Worm (Caenorhabditis elegans): ENCODE measurements around the gene sos-1.
A peak's percentile ranks its signal among the peaks of the same experiment; 100 is the strongest.

Gene sos-1

ce11 chrV:4505408-4506270 is 43.5 kb downstream of the sos-1 start:
- TF ChIP-seq sea-1 (GFP tag; conservative IDR thresholded peaks at IDR 0.05), result no peak
- no peak for TF ChIP-seq pes-1 (GFP tag; IDR thresholded peaks at IDR 0.05)
- TF ChIP-seq tra-4 (tag; optimal IDR thresholded peaks at IDR 0.05), result no peak
- TF ChIP-seq scrt-1 (GFP tag; IDR thresholded peaks at IDR 0.05), result no peak
- TF ChIP-seq ceh-13 (GFP tag; optimal IDR thresholded peaks at IDR 0.05), result no peak
- TF ChIP-seq hmg-4 (GFP tag; optimal IDR thresholded peaks at IDR 0.05), result no peak

ce11 chrV:4505000-4505399 is 44.1 kb downstream of the sos-1 start:
- TF ChIP-seq hmbx-1 (tag; optimal IDR thresholded peaks at IDR 0.05) (no peak), tbx-11 (GFP tag; IDR thresholded peaks at IDR 0.05) (no peak), F13C5.2 (tag; optimal IDR thresholded peaks at IDR 0.05) (no peak), hmg-4 (GFP tag; optimal IDR thresholded peaks at IDR 0.05) (no peak), pes-1 (GFP tag; IDR thresholded peaks at IDR 0.05) (no peak), B0310.2 (tag; optimal IDR thresholded peaks at IDR 0.05) (no peak), sea-1 (GFP tag; conservative IDR thresholded peaks at IDR 0.05) (no peak), hnd-1 (tag; optimal IDR thresholded peaks at IDR 0.05) (no peak), ets-7 (tag; optimal IDR thresholded peaks at IDR 0.05) (no peak), flt-1 (GFP tag; IDR thresholded peaks at IDR 0.05) (no peak), ama-1 (optimal IDR thresholded peaks at IDR 0.05) (no peak)

DNA sequence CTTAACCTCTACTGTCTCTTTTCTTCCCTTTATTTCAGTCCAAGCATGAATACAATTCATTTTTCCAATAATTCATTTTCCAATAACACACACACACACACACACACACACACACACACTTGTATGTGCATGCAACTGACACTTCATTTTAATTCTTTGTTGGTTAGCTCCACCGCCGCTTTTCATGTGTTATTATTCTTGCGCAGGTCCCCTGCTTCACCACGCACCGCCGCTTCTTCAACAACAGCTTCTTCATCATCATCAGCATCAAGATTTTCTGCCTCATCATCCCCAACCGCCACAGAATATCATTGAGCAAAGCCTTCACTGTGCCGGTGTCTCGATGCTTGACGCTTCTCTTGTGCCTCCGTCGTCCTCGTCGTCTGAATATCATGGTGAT is 44.6 kb downstream of the sos-1 start:
- no peak for TF ChIP-seq scrt-1 (GFP tag; IDR thresholded peaks at IDR 0.05)
- no peak for TF ChIP-seq ceh-13 (GFP tag; optimal IDR thresholded peaks at IDR 0.05)

ce11 chrV:4503868-4504365 is 45.2 kb downstream of the sos-1 start:
- no peak for TF ChIP-seq F13C5.2 (tag; optimal IDR thresholded peaks at IDR 0.05)
- TF ChIP-seq tbx-37 (GFP tag; conservative IDR thresholded peaks at IDR 0.05), result no peak
- TF ChIP-seq hmg-4 (GFP tag; optimal IDR thresholded peaks at IDR 0.05), result no peak
- no peak for TF ChIP-seq scrt-1 (GFP tag; IDR thresholded peaks at IDR 0.05)
- TF ChIP-seq sea-1 (GFP tag; conservative IDR thresholded peaks at IDR 0.05), result no peak
- TF ChIP-seq ama-1 (optimal IDR thresholded peaks at IDR 0.05), result no peak
- TF ChIP-seq B0310.2 (tag; optimal IDR thresholded peaks at IDR 0.05), result no peak
- TF ChIP-seq hmbx-1 (tag; optimal IDR thresholded peaks at IDR 0.05), result no peak
- TF ChIP-seq tbx-11 (GFP tag; IDR thresholded peaks at IDR 0.05), result no peak
- no peak for TF ChIP-seq tra-4 (tag; optimal IDR thresholded peaks at IDR 0.05)
- no peak for TF ChIP-seq flt-1 (GFP tag; IDR thresholded peaks at IDR 0.05)
- no peak for TF ChIP-seq ceh-36 (tag; optimal IDR thresholded peaks at IDR 0.05)
- no peak for TF ChIP-seq hnd-1 (tag; optimal IDR thresholded peaks at IDR 0.05)
- TF ChIP-seq pes-1 (GFP tag; IDR thresholded peaks at IDR 0.05), result no peak
- TF ChIP-seq aly-1 (tag; optimal IDR thresholded peaks at IDR 0.05), result no peak
- no peak for TF ChIP-seq ets-7 (tag; optimal IDR thresholded peaks at IDR 0.05)
- no peak for TF ChIP-seq ceh-13 (GFP tag; optimal IDR thresholded peaks at IDR 0.05)

DNA sequence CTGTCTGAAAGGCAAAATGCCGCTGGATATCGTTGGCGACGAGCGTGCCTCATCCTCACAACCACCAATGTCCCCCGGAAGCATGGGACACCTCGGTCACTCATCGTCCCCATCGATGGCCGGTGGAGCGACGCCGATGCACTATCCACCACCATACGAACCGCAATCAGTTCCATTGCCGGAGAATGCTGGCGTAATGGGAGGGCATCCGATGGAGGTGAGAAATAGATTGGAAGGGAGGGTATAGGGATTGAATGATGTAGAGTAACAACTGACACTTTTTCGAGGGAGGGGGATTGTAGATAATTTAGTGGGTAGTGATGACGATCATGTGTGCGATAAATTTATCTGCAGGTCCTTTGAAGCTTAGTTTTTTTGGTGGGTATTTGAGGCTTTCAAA is 46.5 kb downstream of the sos-1 start:
- peak; percentile 12 for TF ChIP-seq hmg-4 (GFP tag; optimal IDR thresholded peaks at IDR 0.05)
- no peak for TF ChIP-seq flt-1 (GFP tag; IDR thresholded peaks at IDR 0.05)
- no peak for TF ChIP-seq ceh-36 (tag; optimal IDR thresholded peaks at IDR 0.05)

ce11 chrV:4501974-4502373 is 47.1 kb downstream of the sos-1 start:
- no peak for TF ChIP-seq sea-1 (GFP tag; conservative IDR thresholded peaks at IDR 0.05)
- no peak for TF ChIP-seq ceh-36 (tag; optimal IDR thresholded peaks at IDR 0.05)
- TF ChIP-seq scrt-1 (GFP tag; IDR thresholded peaks at IDR 0.05), result no peak
- TF ChIP-seq ama-1 (optimal IDR thresholded peaks at IDR 0.05), result no peak
- no peak for TF ChIP-seq tbx-11 (GFP tag; IDR thresholded peaks at IDR 0.05)
- no peak for TF ChIP-seq flt-1 (GFP tag; IDR thresholded peaks at IDR 0.05)
- TF ChIP-seq tra-4 (tag; optimal IDR thresholded peaks at IDR 0.05), result no peak
- no peak for TF ChIP-seq aly-1 (tag; optimal IDR thresholded peaks at IDR 0.05)
- TF ChIP-seq pes-1 (GFP tag; IDR thresholded peaks at IDR 0.05), result no peak
- no peak for TF ChIP-seq hnd-1 (tag; optimal IDR thresholded peaks at IDR 0.05)
- TF ChIP-seq tbx-37 (GFP tag; conservative IDR thresholded peaks at IDR 0.05), result no peak
- TF ChIP-seq ets-7 (tag; optimal IDR thresholded peaks at IDR 0.05), result no peak
- TF ChIP-seq hmbx-1 (tag; optimal IDR thresholded peaks at IDR 0.05), result no peak
- TF ChIP-seq F13C5.2 (tag; optimal IDR thresholded peaks at IDR 0.05), result no peak

DNA sequence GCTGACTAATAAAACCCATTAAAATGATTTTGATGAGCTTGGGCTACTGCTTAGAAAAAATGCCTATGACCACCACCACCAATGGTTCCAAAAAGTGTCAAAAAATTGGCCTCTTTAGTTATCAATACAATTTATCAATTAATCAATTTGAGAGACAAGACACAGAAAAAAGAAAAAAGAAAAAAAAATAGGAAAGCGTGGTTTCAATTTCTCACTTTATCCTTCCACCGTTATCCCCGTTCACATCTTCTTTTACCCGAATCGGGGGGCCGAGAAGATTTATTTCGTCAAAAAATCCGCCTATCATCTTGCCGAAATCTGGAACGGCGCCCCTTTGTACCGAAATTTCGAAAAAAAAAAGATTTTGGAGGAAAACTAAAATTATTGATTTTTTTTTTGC is 48.4 kb downstream of the sos-1 start:
- no peak for TF ChIP-seq ets-7 (tag; optimal IDR thresholded peaks at IDR 0.05)
- TF ChIP-seq tbx-11 (GFP tag; IDR thresholded peaks at IDR 0.05), result no peak
- TF ChIP-seq tbx-37 (GFP tag; conservative IDR thresholded peaks at IDR 0.05), result no peak
- no peak for TF ChIP-seq flt-1 (GFP tag; IDR thresholded peaks at IDR 0.05)
- TF ChIP-seq hmg-4 (GFP tag; optimal IDR thresholded peaks at IDR 0.05), result no peak
- TF ChIP-seq hnd-1 (tag; optimal IDR thresholded peaks at IDR 0.05), result no peak
- no peak for TF ChIP-seq tra-4 (tag; optimal IDR thresholded peaks at IDR 0.05)
- no peak for TF ChIP-seq F13C5.2 (tag; optimal IDR thresholded peaks at IDR 0.05)
- TF ChIP-seq hmbx-1 (tag; optimal IDR thresholded peaks at IDR 0.05), result no peak
- TF ChIP-seq ama-1 (optimal IDR thresholded peaks at IDR 0.05), result no peak
- TF ChIP-seq aly-1 (tag; optimal IDR thresholded peaks at IDR 0.05), result no peak
- TF ChIP-seq B0310.2 (tag; optimal IDR thresholded peaks at IDR 0.05), result no peak
- TF ChIP-seq sea-1 (GFP tag; conservative IDR thresholded peaks at IDR 0.05), result no peak
- no peak for TF ChIP-seq scrt-1 (GFP tag; IDR thresholded peaks at IDR 0.05)
- TF ChIP-seq ceh-13 (GFP tag; optimal IDR thresholded peaks at IDR 0.05), result no peak
- no peak for TF ChIP-seq pes-1 (GFP tag; IDR thresholded peaks at IDR 0.05)
- no peak for TF ChIP-seq ceh-36 (tag; optimal IDR thresholded peaks at IDR 0.05)

Data from whole organism, early embryonic.